Worm (Caenorhabditis elegans) whole organism, young adult: Measurements from ENCODE around the gene gpn-1.

Experiments
- chd-7 ChIP-seq: sonication (generic microtip); optimal IDR thresholded peaks from 2 replicates; lab custom pipeline; 2016; ENCODE audit warnings: mild to moderate bottlenecking, missing genetic modification characterization, moderate library complexity, missing compliant biosample characterization
- madf-3 ChIP-seq: fragments of 200-800 bp; sonication (Bioruptor generic); IDR thresholded peaks from 2 replicates; pipeline ENCODE4 v1.3.6; 2022; ENCODE audit warnings: missing genetic modification reagents, missing genetic modification characterization, missing compliant biosample characterization
- nhr-120 ChIP-seq: fragments of 200-800 bp; sonication (Bioruptor generic); IDR thresholded peaks from 2 replicates; pipeline ENCODE4 v1.3.6; 2022; ENCODE audit warnings: missing genetic modification characterization, missing compliant biosample characterization

DNA sequence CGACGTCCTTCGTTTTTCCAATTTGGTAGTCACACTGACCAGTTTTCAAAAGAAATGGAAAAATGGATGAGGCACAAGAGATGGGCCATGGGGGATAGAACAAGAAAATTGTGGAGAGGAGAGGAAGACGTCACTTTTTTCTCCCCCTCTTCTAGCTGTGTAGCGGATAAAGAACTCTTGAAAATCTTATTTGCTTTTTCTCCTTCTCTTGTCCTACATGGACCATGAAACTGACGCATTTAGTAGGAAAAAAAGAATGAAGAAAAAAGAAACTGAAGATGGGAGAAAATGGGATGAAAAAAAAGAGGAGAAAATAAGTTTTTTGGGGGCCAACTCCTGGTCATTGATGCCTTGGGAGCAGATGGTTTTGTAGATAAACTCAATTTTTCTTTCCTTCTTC, 47.5 kb upstream of the gpn-1 start:
- no peak for TF ChIP-seq nhr-120
- no peak for TF ChIP-seq madf-3 (GFP tag; lab: Robert Waterston, UW)
- no peak for TF ChIP-seq chd-7
